Worm (Caenorhabditis elegans): Measurements from ENCODE around the gene ncx-5.

DNA sequence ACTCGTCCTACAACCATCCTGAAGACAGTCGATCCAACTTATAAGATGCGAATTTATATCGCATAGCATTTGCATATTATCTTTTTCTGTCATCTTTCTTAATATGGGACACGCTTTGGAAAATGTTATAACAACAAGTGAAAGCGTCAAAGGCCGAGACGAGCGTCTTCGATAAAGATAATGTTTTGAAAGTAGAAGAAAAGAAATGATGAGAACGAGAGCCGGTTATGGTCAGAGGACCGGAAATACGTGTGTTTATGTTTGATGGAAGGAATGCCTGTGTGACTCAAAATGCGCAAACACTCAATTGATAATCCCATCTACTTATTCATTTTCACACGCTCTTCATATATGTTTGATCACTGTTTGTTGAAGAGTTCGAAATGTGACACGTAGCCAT is 13.1 kb upstream of the ncx-5 start, which contains the start of gene C35A5.11:
- TF ChIP-seq T22C8.4 (GFP tag; IDR thresholded peaks at IDR 0.05) = no peak
- no peak for TF ChIP-seq tab-1 (GFP tag; IDR thresholded peaks at IDR 0.05)
- no peak for TF ChIP-seq ztf-29 (GFP tag; IDR thresholded peaks at IDR 0.05)

Data from whole organism, midembryonic.